Fruit fly (Drosophila melanogaster) whole organism, pupa: ENCODE data around the gene CG13694.
A peak's percentile ranks its signal among the peaks of the same experiment; 100 is the strongest.

Source experiments
- CG12605 ChIP-seq: fragments of 200-800 bp; sonication (Bioruptor generic); IDR thresholded peaks from 2 replicates; pipeline ENCODE4 v1.3.6; 2022; ENCODE audit warnings: missing biosample characterization, missing genetic modification characterization
- CG4496 ChIP-seq: fragments of 200-800 bp; sonication (Bioruptor generic); IDR thresholded peaks from 3 replicates; pipeline ENCODE4 v1.3.6; 2022; ENCODE audit warnings: missing biosample characterization, missing genetic modification characterization
- CG8301 ChIP-seq: fragments of 200-800 bp; sonication (Bioruptor generic); optimal IDR thresholded peaks from 2 replicates; lab custom pipeline; 2018; ENCODE audit warnings: missing biosample characterization, mild to moderate bottlenecking, missing genetic modification characterization
- EcR ChIP-seq: fragments of 200-800 bp; sonication (Bioruptor generic); optimal IDR thresholded peaks from 3 replicates; lab custom pipeline; 2019; ENCODE audit warnings: missing biosample characterization, missing genetic modification characterization, mild to moderate bottlenecking, moderate library complexity, missing genetic modification reagents
- Ets98B ChIP-seq: fragments of 200-800 bp; sonication (Bioruptor generic); IDR thresholded peaks from 2 replicates; pipeline ENCODE4 v1.3.6; 2022; ENCODE audit warnings: missing biosample characterization, missing genetic modification characterization
- Pif1A ChIP-seq: fragments of 200-800 bp; sonication (Bioruptor generic); optimal IDR thresholded peaks from 3 replicates; lab custom pipeline; 2016; ENCODE audit warnings: missing biosample characterization, missing genetic modification characterization
- Snoo ChIP-seq: fragments of 200-800 bp; sonication (Bioruptor generic); optimal IDR thresholded peaks from 3 replicates; lab custom pipeline; 2017; ENCODE audit warnings: missing biosample characterization, mild to moderate bottlenecking, missing genetic modification characterization, inconsistent platforms
- fd96Ca ChIP-seq: fragments of 200-800 bp; sonication (Bioruptor generic); IDR thresholded peaks from 3 replicates; pipeline ENCODE4 v1.3.6; 2022; ENCODE audit warnings: missing biosample characterization, missing genetic modification characterization
- gl ChIP-seq: fragments of 200-800 bp; sonication (Bioruptor generic); optimal IDR thresholded peaks from 2 replicates; lab custom pipeline; 2018; ENCODE audit warnings: missing biosample characterization, mild to moderate bottlenecking, missing genetic modification characterization
- rn ChIP-seq: fragments of 200-800 bp; sonication (Bioruptor generic); IDR thresholded peaks from 2 replicates; pipeline ENCODE4 v1.3.6; 2022; ENCODE audit warnings: missing biosample characterization, missing genetic modification characterization

DNA sequence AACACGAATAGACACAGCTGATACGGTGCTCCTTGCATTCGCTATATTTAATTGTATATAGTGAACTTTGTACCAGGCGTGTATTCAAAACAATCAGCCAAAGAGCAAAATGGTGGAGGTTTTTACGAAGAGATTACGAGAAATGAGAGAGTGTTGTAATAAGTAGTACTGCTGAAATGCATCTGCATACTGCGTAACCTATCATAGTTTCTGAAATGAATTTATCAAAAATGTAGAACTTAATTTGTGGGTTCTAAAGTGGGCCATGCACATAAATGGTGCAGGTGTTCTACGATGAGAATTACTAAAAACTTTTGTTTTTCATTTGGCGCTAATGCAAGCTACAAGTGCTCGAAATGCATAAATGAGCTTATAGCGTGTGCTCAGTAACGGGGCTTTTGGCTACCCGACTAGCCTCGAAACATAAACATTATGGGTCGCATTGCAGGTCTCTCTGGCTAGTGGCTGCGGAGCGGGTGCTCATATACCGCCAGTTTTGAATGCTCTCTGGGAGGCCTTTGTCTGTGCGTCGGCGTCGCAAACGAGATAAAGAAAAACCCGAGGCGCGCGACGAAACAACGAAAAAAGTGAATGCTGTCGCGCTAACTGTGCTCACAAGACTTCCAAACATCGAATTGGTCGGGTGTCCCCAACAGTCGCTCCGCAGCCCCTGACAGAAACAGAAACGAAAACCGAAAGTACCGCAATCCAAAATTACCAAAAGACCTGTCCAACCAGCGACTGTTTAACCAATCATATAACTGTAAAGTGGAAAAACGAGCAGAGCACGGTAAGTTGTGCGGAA is 15.4 kb upstream of the CG13694 start, which contains the start of gene Gs1:
- TF ChIP-seq EcR (peak; percentile 35), Snoo (tag; lab: Kevin White, UChicago) (no peak), rn (no peak), CG12605 (GFP tag; lab: Robert Waterston, UW) (peak; percentile 71), CG8301 (tag; lab: Kevin White, UChicago) (peak; percentile 25), gl (peak; percentile 61), Ets98B (GFP tag; lab: Robert Waterston, UW) (peak; percentile 79), fd96Ca (peak; percentile 39; the same call in 1 of the 3 replicates), Pif1A (peak; percentile 17), CG4496 (GFP tag; lab: Robert Waterston, UW) (peak; percentile 60; the same call in 2 of the 3 replicates)
